Worm (Caenorhabditis elegans) whole organism, mixed stage, embryonic: ENCODE data around the gene mboa-3.

Source experiments
- M03D4.4 ChIP-seq: sonication (generic microtip); optimal IDR thresholded peaks from 2 replicates; lab custom pipeline; 2017; ENCODE audit warnings: mild to moderate bottlenecking, missing genetic modification characterization, missing compliant biosample characterization
- cnd-1 ChIP-seq: fragments of 200-800 bp; sonication (Bioruptor generic); optimal IDR thresholded peaks from 2 replicates; lab custom pipeline; 2018; ENCODE audit warnings: mild to moderate bottlenecking, missing genetic modification characterization, missing compliant biosample characterization
- hlh-1 ChIP-seq: fragments of 150-350 bp; optimal IDR thresholded peaks from 2 replicates; lab custom pipeline; 2014; ENCODE audit warnings: missing biosample characterization, missing genetic modification reagents, missing genetic modification characterization
- lin-13 ChIP-seq: fragments of 150-350 bp; optimal IDR thresholded peaks from 2 replicates; lab custom pipeline; 2014; ENCODE audit warnings: missing biosample characterization, missing genetic modification characterization
- lsy-2 ChIP-seq: fragments of 150-350 bp; optimal IDR thresholded peaks from 2 replicates; lab custom pipeline; 2014; ENCODE audit warnings: missing biosample characterization, missing genetic modification characterization
- mep-1 ChIP-seq: fragments of 150-350 bp; optimal IDR thresholded peaks from 2 replicates; lab custom pipeline; 2017; ENCODE audit warnings: missing biosample characterization, missing genetic modification reagents, missing genetic modification characterization, inconsistent platforms
- nhr-12 ChIP-seq: fragments of 150-350 bp; optimal IDR thresholded peaks from 2 replicates; lab custom pipeline; 2014; ENCODE audit warnings: missing biosample characterization, missing genetic modification characterization
- nhr-237 ChIP-seq: fragments of 150-350 bp; optimal IDR thresholded peaks from 2 replicates; lab custom pipeline; 2014; ENCODE audit warnings: missing biosample characterization, missing genetic modification characterization
- nhr-76 ChIP-seq: sonication (generic microtip); optimal IDR thresholded peaks from 2 replicates; lab custom pipeline; 2017; ENCODE audit warnings: missing biosample characterization, missing genetic modification characterization
- pha-4 ChIP-seq: fragments of 150-350 bp; optimal IDR thresholded peaks from 2 replicates; lab custom pipeline; 2018; ENCODE audit warnings: missing biosample characterization, missing genetic modification reagents, missing genetic modification characterization
- snpc-4 ChIP-seq: fragments of 150-350 bp; optimal IDR thresholded peaks from 2 replicates; lab custom pipeline; 2014; ENCODE audit warnings: missing biosample characterization, missing genetic modification characterization
- unc-39 ChIP-seq: fragments of 150-350 bp; optimal IDR thresholded peaks from 2 replicates; lab custom pipeline; 2014; ENCODE audit warnings: missing biosample characterization, missing genetic modification characterization
- unc-62 ChIP-seq: fragments of 150-350 bp; optimal IDR thresholded peaks from 2 replicates; lab custom pipeline; 2014; ENCODE audit warnings: missing biosample characterization, missing genetic modification reagents, missing genetic modification characterization

ce11 chrX:5478875-5479274 lies 43.7 kb downstream of the mboa-3 start:
- TF ChIP-seq nhr-12 (tag; lab: Kevin White, UChicago) (no peak), lsy-2 (tag; lab: Kevin White, UChicago) (no peak), unc-39 (no peak), mep-1 (no peak), snpc-4 (tag; lab: Kevin White, UChicago) (no peak), unc-62 (GFP tag; lab: Kevin White, UChicago) (no peak), pha-4 (tag; lab: Kevin White, UChicago) (no peak), nhr-76 (tag; lab: Kevin White, UChicago) (no peak), hlh-1 (tag; lab: Kevin White, UChicago) (no peak), cnd-1 (tag; lab: Kevin White, UChicago) (no peak), nhr-237 (no peak), M03D4.4 (tag; lab: Kevin White, UChicago) (no peak), lin-13 (tag; lab: Kevin White, UChicago) (no peak)
